Fruit fly (Drosophila melanogaster) whole organism, embryonic: ENCODE measurements around the gene CG10019.

ENCODE experiments used
- CG10979 ChIP-seq: fragments of 200-800 bp; sonication (Bioruptor generic); optimal IDR thresholded peaks from 2 replicates; lab custom pipeline; 2018; ENCODE audit warnings: missing biosample characterization, mild to moderate bottlenecking, missing genetic modification characterization, moderate library complexity
- CG11695 ChIP-seq: fragments of 200-800 bp; sonication (Bioruptor generic); IDR thresholded peaks from 3 replicates; pipeline ENCODE4 v1.3.6; 2022; ENCODE audit warnings: missing biosample characterization, missing genetic modification characterization
- CG13123 ChIP-seq: fragments of 200-800 bp; sonication (Bioruptor generic); optimal IDR thresholded peaks from 2 replicates; lab custom pipeline; 2016; ENCODE audit warnings: missing biosample characterization, missing genetic modification characterization
- CG13624 ChIP-seq: fragments of 200-800 bp; sonication (Bioruptor generic); optimal IDR thresholded peaks from 2 replicates; lab custom pipeline; 2016; ENCODE audit warnings: missing biosample characterization, missing genetic modification characterization
- CG17328 ChIP-seq: fragments of 200-800 bp; sonication (Bioruptor generic); IDR thresholded peaks from 2 replicates; pipeline ENCODE4 v1.3.6; 2022; ENCODE audit warnings: missing biosample characterization, missing genetic modification characterization
- CG17912 ChIP-seq: fragments of 200-800 bp; sonication (Bioruptor generic); optimal IDR thresholded peaks from 2 replicates; lab custom pipeline; 2018; ENCODE audit warnings: missing biosample characterization, mild to moderate bottlenecking, missing genetic modification characterization
- CG2129 ChIP-seq: fragments of 200-800 bp; sonication (Bioruptor generic); IDR thresholded peaks from 2 replicates; pipeline ENCODE4 v1.3.6; 2022; ENCODE audit warnings: missing biosample characterization, missing genetic modification characterization; ENCODE audit not compliant: partially characterized antibody
- CG2678 ChIP-seq: fragments of 200-800 bp; sonication (Bioruptor generic); optimal IDR thresholded peaks from 3 replicates; lab custom pipeline; 2019; ENCODE audit warnings: missing biosample characterization, mild to moderate bottlenecking, missing genetic modification characterization, moderate library complexity
- CG33557 ChIP-seq: fragments of 200-800 bp; sonication (Bioruptor generic); optimal IDR thresholded peaks from 2 replicates; lab custom pipeline; 2019; ENCODE audit warnings: missing biosample characterization, mild to moderate bottlenecking, missing genetic modification characterization, moderate library complexity
- CG8089 ChIP-seq: fragments of 200-800 bp; sonication (Bioruptor generic); optimal IDR thresholded peaks from 3 replicates; lab custom pipeline; 2016; ENCODE audit warnings: missing biosample characterization, missing genetic modification characterization
- CG8290 ChIP-seq, 3 experiments: fragments of 200-800 bp; sonication (Bioruptor generic); optimal IDR thresholded peaks; 2 replicates each; lab custom pipeline; 2016 to 2019; ENCODE audit warnings: missing biosample characterization in 3 of 3, missing genetic modification characterization in 3 of 3, mild to moderate bottlenecking in 2 of 3, moderate library complexity in 1 of 3
- CG8359 ChIP-seq: fragments of 200-800 bp; sonication (Bioruptor generic); optimal IDR thresholded peaks from 2 replicates; lab custom pipeline; 2017; ENCODE audit warnings: missing biosample characterization, mild to moderate bottlenecking, missing genetic modification characterization, borderline replicate concordance
- CG8924 ChIP-seq: fragments of 200-800 bp; optimal IDR thresholded peaks from 3 replicates; lab custom pipeline; 2019; ENCODE audit warnings: missing biosample characterization, mild to moderate bottlenecking, missing genetic modification characterization, moderate library complexity
- CG9932 ChIP-seq: fragments of 200-800 bp; sonication (Bioruptor generic); IDR thresholded peaks from 2 replicates; pipeline ENCODE4 v1.3.6; 2022; ENCODE audit warnings: missing biosample characterization, missing genetic modification characterization
- CrebB ChIP-seq: fragments of 200-800 bp; sonication (Bioruptor generic); optimal IDR thresholded peaks from 3 replicates; lab custom pipeline; 2018; ENCODE audit warnings: missing biosample characterization, mild to moderate bottlenecking, missing genetic modification characterization
- D19A ChIP-seq: fragments of 200-800 bp; optimal IDR thresholded peaks from 3 replicates; lab custom pipeline; 2019; ENCODE audit warnings: missing biosample characterization, mild to moderate bottlenecking, missing genetic modification characterization, moderate library complexity
- Dip3 ChIP-seq: fragments of 200-800 bp; sonication (Bioruptor generic); optimal IDR thresholded peaks from 3 replicates; lab custom pipeline; 2016; ENCODE audit warnings: missing biosample characterization, missing genetic modification characterization
- HHEX ChIP-seq: fragments of 200-800 bp; sonication (Bioruptor generic); optimal IDR thresholded peaks from 3 replicates; lab custom pipeline; 2017; ENCODE audit warnings: missing biosample characterization, mild to moderate bottlenecking, missing genetic modification characterization, missing genetic modification reagents
- HmgZ ChIP-seq: fragments of 200-800 bp; sonication (Bioruptor generic); optimal IDR thresholded peaks from 2 replicates; lab custom pipeline; 2018; ENCODE audit warnings: missing biosample characterization, mild to moderate bottlenecking, missing genetic modification characterization
- Kr ChIP-seq: fragments of 200-800 bp; sonication (Bioruptor generic); optimal IDR thresholded peaks from 2 replicates; lab custom pipeline; 2017; ENCODE audit warnings: missing biosample characterization, mild to moderate bottlenecking, missing genetic modification characterization
- Lim3 ChIP-seq: fragments of 200-800 bp; sonication (Bioruptor generic); IDR thresholded peaks from 2 replicates; pipeline ENCODE4 v1.3.6; 2022; ENCODE audit warnings: missing biosample characterization, missing genetic modification characterization
- Lpt ChIP-seq: fragments of >200 bp; optimal IDR thresholded peaks from 2 replicates; lab custom pipeline; 2018; ENCODE audit warnings: missing biosample characterization, missing genetic modification characterization
- Nf-YC ChIP-seq: fragments of 200-800 bp; optimal IDR thresholded peaks from 3 replicates; lab custom pipeline; 2019; ENCODE audit warnings: missing biosample characterization, mild to moderate bottlenecking, missing genetic modification characterization, moderate library complexity
- Optix ChIP-seq: fragments of 200-800 bp; sonication (Bioruptor generic); IDR thresholded peaks from 3 replicates; pipeline ENCODE4 v1.3.6; 2022; ENCODE audit warnings: missing biosample characterization, missing genetic modification characterization
- Six4 ChIP-seq: fragments of 200-800 bp; sonication (Bioruptor generic); optimal IDR thresholded peaks from 2 replicates; lab custom pipeline; 2016; ENCODE audit warnings: missing biosample characterization, missing genetic modification characterization
- Sox100B ChIP-seq: fragments of 200-800 bp; sonication (Bioruptor generic); optimal IDR thresholded peaks from 3 replicates; lab custom pipeline; 2018; ENCODE audit warnings: missing biosample characterization, mild to moderate bottlenecking, missing genetic modification characterization
- Stat92E ChIP-seq, 3 experiments: fragments of >200 bp in 2 of 3; fragments of 200-800 bp in 1 of 3; sonication (Bioruptor generic) in 1 of 3; optimal IDR thresholded peaks; 2 replicates each; lab custom pipeline; 2017 to 2019; ENCODE audit warnings: missing biosample characterization in 3 of 3, missing genetic modification characterization in 3 of 3, mild to moderate bottlenecking in 1 of 3, moderate library complexity in 1 of 3
- Tbp ChIP-seq: fragments of >200 bp; optimal IDR thresholded peaks from 2 replicates; lab custom pipeline; 2018; ENCODE audit warnings: missing biosample characterization, missing genetic modification characterization
- Usf ChIP-seq: fragments of 200-800 bp; sonication (Bioruptor generic); optimal IDR thresholded peaks from 2 replicates; lab custom pipeline; 2017; ENCODE audit warnings: missing genotype, missing biosample characterization, missing genetic modification characterization
- abd-A ChIP-seq: fragments of 200-800 bp; sonication (Bioruptor generic); optimal IDR thresholded peaks from 3 replicates; lab custom pipeline; 2019; ENCODE audit warnings: missing biosample characterization, mild to moderate bottlenecking, missing genetic modification characterization, moderate library complexity
- bowl ChIP-seq: fragments of 200-800 bp; sonication (Bioruptor generic); IDR thresholded peaks from 2 replicates; pipeline ENCODE4 v1.3.6; 2022; ENCODE audit warnings: missing biosample characterization, missing genetic modification characterization
- bsh ChIP-seq, 2 experiments: fragments of 200-800 bp; sonication (Bioruptor generic); optimal IDR thresholded peaks; 2 replicates each; lab custom pipeline; 2017 to 2018; ENCODE audit warnings: mild to moderate bottlenecking in 2 of 2, missing biosample characterization in 2 of 2, missing genetic modification characterization in 2 of 2, moderate library complexity in 1 of 2
- crol ChIP-seq: fragments of 200-800 bp; sonication (Bioruptor generic); IDR thresholded peaks from 2 replicates; pipeline ENCODE4 v1.3.6; 2022; ENCODE audit warnings: missing biosample characterization, missing genetic modification characterization
- dm ChIP-seq: fragments of 200-800 bp; sonication (Bioruptor generic); optimal IDR thresholded peaks from 3 replicates; lab custom pipeline; 2016; ENCODE audit warnings: missing biosample characterization, missing genetic modification characterization
- dmrt99B ChIP-seq: fragments of 200-800 bp; sonication (Bioruptor generic); optimal IDR thresholded peaks from 2 replicates; lab custom pipeline; 2018; ENCODE audit warnings: missing biosample characterization, mild to moderate bottlenecking, missing genetic modification characterization, moderate library complexity
- esg ChIP-seq: fragments of 200-800 bp; sonication (Bioruptor generic); conservative IDR thresholded peaks from 2 replicates; pipeline ENCODE4 v1.3.6; 2022; ENCODE audit warnings: missing biosample characterization, missing genetic modification characterization
- gcm ChIP-seq: fragments of 200-800 bp; sonication (Bioruptor generic); optimal IDR thresholded peaks from 2 replicates; lab custom pipeline; 2019; ENCODE audit warnings: missing biosample characterization, mild to moderate bottlenecking, missing genetic modification characterization, moderate library complexity
- grau ChIP-seq: fragments of 200-800 bp; optimal IDR thresholded peaks from 3 replicates; lab custom pipeline; 2019; ENCODE audit warnings: missing biosample characterization, mild to moderate bottlenecking, missing genetic modification characterization, moderate library complexity
- h ChIP-seq: fragments of >200 bp; optimal IDR thresholded peaks from 2 replicates; lab custom pipeline; 2017
- ham ChIP-seq: fragments of 200-800 bp; sonication (Bioruptor generic); IDR thresholded peaks from 2 replicates; pipeline ENCODE4 v1.3.6; 2022; ENCODE audit warnings: missing biosample characterization, missing genetic modification characterization
- hkb ChIP-seq, 2 experiments: fragments of 200-800 bp in 1 of 2; fragments of >200 bp in 1 of 2; sonication (Bioruptor generic) in 1 of 2; IDR thresholded peaks in 1 of 2; optimal IDR thresholded peaks in 1 of 2; 2 replicates each; pipeline versions ENCODE4 v1.3.6 to Lab custom; 2017 to 2022; ENCODE audit warnings: missing biosample characterization in 1 of 2, missing genetic modification characterization in 1 of 2
- ind ChIP-seq: fragments of 200-800 bp; sonication (Bioruptor generic); optimal IDR thresholded peaks from 3 replicates; lab custom pipeline; 2016; ENCODE audit warnings: missing biosample characterization, missing genetic modification characterization
- jigr1 ChIP-seq: fragments of 200-800 bp; sonication (Bioruptor generic); IDR thresholded peaks from 3 replicates; pipeline ENCODE4 v1.3.6; 2022; ENCODE audit warnings: missing biosample characterization, missing genetic modification characterization
- lab ChIP-seq: fragments of 200-800 bp; sonication (Bioruptor generic); optimal IDR thresholded peaks from 3 replicates; lab custom pipeline; 2017; ENCODE audit warnings: missing biosample characterization, missing genetic modification characterization, mild to moderate bottlenecking, moderate library complexity, missing genetic modification reagents
- lbe ChIP-seq: fragments of 200-800 bp; sonication (Bioruptor generic); optimal IDR thresholded peaks from 2 replicates; lab custom pipeline; 2016; ENCODE audit warnings: missing biosample characterization, mild to moderate bottlenecking, missing genetic modification characterization
- lilli ChIP-seq: fragments of 200-800 bp; sonication (Bioruptor generic); optimal IDR thresholded peaks from 3 replicates; lab custom pipeline; 2016; ENCODE audit warnings: missing biosample characterization, missing genetic modification characterization
- phol ChIP-seq: fragments of 200-800 bp; sonication (Bioruptor generic); optimal IDR thresholded peaks from 3 replicates; lab custom pipeline; 2018; ENCODE audit warnings: missing biosample characterization, mild to moderate bottlenecking, missing genetic modification characterization, moderate library complexity
- z ChIP-seq: fragments of 200-800 bp; sonication (Bioruptor generic); IDR thresholded peaks from 3 replicates; pipeline ENCODE4 v1.3.6; 2022; ENCODE audit warnings: missing biosample characterization, missing genetic modification characterization

The CG10019 gene

dm6 chr2L:3778157-3779060, 48.1 kb downstream of the CG10019 start:
- TF ChIP-seq CG17328 (GFP tag; lab: Robert Waterston, UW) (no peak), Lim3 (no peak), lilli (no peak), Dip3 (GFP tag; lab: Kevin White, UChicago) (no peak), phol (tag; lab: Kevin White, UChicago) (peak; percentile 63), CG8359 (GFP tag; lab: Kevin White, UChicago) (peak; percentile 11), hkb (optimal IDR thresholded peaks at IDR 0.05; lab: Kevin White, UChicago) (no peak), hkb (GFP tag; IDR thresholded peaks at IDR 0.05; lab: Robert Waterston, UW) (no peak), z (peak; percentile 70; the same call in 2 of the 3 replicates), Lpt (no peak), Kr (GFP tag; lab: Kevin White, UChicago) (peak; percentile 43), CG10979 (peak; percentile 41), CG8089 (no peak), HHEX (GFP tag; lab: Kevin White, UChicago) (peak; percentile 15), CG11695 (GFP tag; lab: Robert Waterston, UW) (peak; percentile 38; the same call in 1 of the 3 replicates), crol (GFP tag; lab: Robert Waterston, UW) (peak; percentile 71), grau (tag; lab: Kevin White, UChicago) (peak; percentile 40), CG2129 (no peak), dm (GFP tag; lab: Kevin White, UChicago) (no peak), Sox100B (peak; percentile 1), h (lab: Kevin White, UChicago) (no peak), CG8290 (GFP tag; optimal IDR thresholded peaks at IDR 0.05; lab: Kevin White, UChicago) (no peak), CG8290 (tag; optimal IDR thresholded peaks at IDR 0.05; lab: Kevin White, UChicago) (peak in 1 of 2 experiments; percentile 56), bsh (GFP tag; optimal IDR thresholded peaks at IDR 0.05; lab: Kevin White, UChicago) (peak; percentile 42 to 75), CG13624 (GFP tag; lab: Kevin White, UChicago) (peak; percentile 28), abd-A (tag; lab: Kevin White, UChicago) (peak; percentile 78), Stat92E (GFP tag; optimal IDR thresholded peaks at IDR 0.05; lab: Kevin White, UChicago) (peak in 1 of 3 experiments; percentile 62), dmrt99B (tag; lab: Kevin White, UChicago) (peak; percentile 58), CrebB (tag; lab: Kevin White, UChicago) (peak; percentile 32), CG13123 (no peak), CG17912 (no peak), CG8924 (tag; lab: Kevin White, UChicago) (no peak), CG2678 (tag; lab: Kevin White, UChicago) (peak; percentile 31), bowl (peak; percentile 9; the same call in 1 of the 2 replicates), Usf (no peak), Nf-YC (no peak), lab (GFP tag; lab: Kevin White, UChicago) (peak; percentile 48), esg (no peak; the same call in 1 of the 2 replicates), CG33557 (GFP tag; lab: Kevin White, UChicago) (no peak), CG9932 (GFP tag; lab: Robert Waterston, UW) (no peak), D19A (tag; lab: Kevin White, UChicago) (peak; percentile 14), Six4 (no peak), Tbp (GFP tag; lab: Kevin White, UChicago) (no peak), lbe (GFP tag; lab: Kevin White, UChicago) (peak; percentile 89), ham (GFP tag; lab: Robert Waterston, UW) (no peak), ind (GFP tag; lab: Kevin White, UChicago) (peak; percentile 13), HmgZ (peak; percentile 23), jigr1 (GFP tag; lab: Robert Waterston, UW) (no peak), gcm (no peak), Optix (GFP tag; lab: Robert Waterston, UW) (no peak)
